Worm (Caenorhabditis elegans) whole organism, L1 larva: ENCODE data around the gene str-4.

Experiments used
- C16A3.4 ChIP-seq: fragments of 150-350 bp; optimal IDR thresholded peaks from 2 replicates; lab custom pipeline; 2014; ENCODE audit warnings: missing biosample characterization, missing genetic modification characterization
- F16B12.6 ChIP-seq: fragments of 150-350 bp; optimal IDR thresholded peaks from 2 replicates; lab custom pipeline; 2014; ENCODE audit warnings: missing biosample characterization, missing genetic modification characterization
- alr-1 ChIP-seq: fragments of 200-800 bp; sonication (Bioruptor generic); optimal IDR thresholded peaks from 2 replicates; lab custom pipeline; 2018; ENCODE audit warnings: borderline replicate concordance, mild to moderate bottlenecking, missing genetic modification characterization, missing compliant biosample characterization
- aly-2 ChIP-seq: fragments of 150-350 bp; optimal IDR thresholded peaks from 2 replicates; lab custom pipeline; 2014; ENCODE audit warnings: missing biosample characterization, missing genetic modification characterization
- blmp-1 ChIP-seq: fragments of 150-350 bp; optimal IDR thresholded peaks from 2 replicates; lab custom pipeline; 2014; ENCODE audit warnings: missing biosample characterization, missing genetic modification characterization
- ceh-8 ChIP-seq: fragments of 200-800 bp; sonication (Bioruptor generic); optimal IDR thresholded peaks from 2 replicates; lab custom pipeline; 2018; ENCODE audit warnings: mild to moderate bottlenecking, missing genetic modification characterization, moderate library complexity, missing compliant biosample characterization
- ceh-82 ChIP-seq, 3 experiments: fragments of 150-350 bp in 1 of 3; sonication (generic microtip) in 2 of 3; optimal IDR thresholded peaks; 2 replicates each; lab custom pipeline; 2014 to 2017; ENCODE audit warnings: missing biosample characterization in 3 of 3, missing genetic modification characterization in 3 of 3
- ceh-88 ChIP-seq: fragments of 200-800 bp; sonication (Bioruptor generic); IDR thresholded peaks from 2 replicates; pipeline ENCODE4 v1.3.6; 2022; ENCODE audit warnings: missing genetic modification characterization, missing compliant biosample characterization
- dpl-1 ChIP-seq, 3 experiments: fragments of 150-350 bp in 2 of 3; sonication (generic microtip) in 1 of 3; optimal IDR thresholded peaks; 2 replicates each; lab custom pipeline; 2014 to 2017; ENCODE audit warnings: missing biosample characterization in 3 of 3, missing genetic modification characterization in 3 of 3, missing genetic modification reagents in 3 of 3
- efl-1 ChIP-seq, 4 experiments: fragments of 150-350 bp; optimal IDR thresholded peaks in 3 of 4; peaks in 1 of 4; 1 replicate in 1 of 4; 2 replicates in 3 of 4; lab custom pipeline; 2014; ENCODE audit warnings: missing biosample characterization in 2 of 4, missing genetic modification characterization in 2 of 4, missing genetic modification reagents in 2 of 4
- egl-27 ChIP-seq, 2 experiments: fragments of 150-350 bp in 1 of 2; sonication (generic microtip); optimal IDR thresholded peaks; 3 replicates each; lab custom pipeline; 2017 to 2018; ENCODE audit warnings: missing biosample characterization in 2 of 2, missing genetic modification characterization in 2 of 2, missing genetic modification reagents in 2 of 2
- elt-2 ChIP-seq: sonication (generic microtip); optimal IDR thresholded peaks from 2 replicates; lab custom pipeline; 2016; ENCODE audit warnings: missing genetic modification characterization, mild to moderate bottlenecking, inconsistent platforms, missing compliant biosample characterization, missing genetic modification reagents
- ets-5 ChIP-seq: fragments of 200-800 bp; sonication (Bioruptor generic); IDR thresholded peaks from 2 replicates; pipeline ENCODE4 v1.3.6; 2022; ENCODE audit warnings: missing genetic modification characterization, missing compliant biosample characterization
- fkh-10 ChIP-seq: sonication (generic microtip); optimal IDR thresholded peaks from 2 replicates; lab custom pipeline; 2017; ENCODE audit warnings: missing biosample characterization, missing genetic modification reagents, missing genetic modification characterization
- grh-1 ChIP-seq: fragments of 200-800 bp; sonication (Bioruptor generic); IDR thresholded peaks from 2 replicates; pipeline ENCODE4 v1.3.6; 2022; ENCODE audit warnings: missing genetic modification reagents, missing genetic modification characterization, missing compliant biosample characterization
- hpl-2 ChIP-seq: fragments of 150-350 bp; optimal IDR thresholded peaks from 2 replicates; lab custom pipeline; 2014; ENCODE audit warnings: missing biosample characterization, missing genetic modification reagents, missing genetic modification characterization
- jun-1 ChIP-seq: fragments of 150-350 bp; optimal IDR thresholded peaks from 2 replicates; lab custom pipeline; 2014; ENCODE audit warnings: missing biosample characterization, missing genetic modification reagents, missing genetic modification characterization
- lin-35 ChIP-seq, 2 experiments: fragments of 150-350 bp; optimal IDR thresholded peaks; 2 replicates each; lab custom pipeline; 2014; ENCODE audit warnings: missing biosample characterization in 2 of 2, missing genetic modification characterization in 2 of 2, missing genetic modification reagents in 2 of 2
- mab-9 ChIP-seq: fragments of 200-800 bp; sonication (Bioruptor generic); IDR thresholded peaks from 2 replicates; pipeline ENCODE4 v1.3.6; 2022; ENCODE audit warnings: missing genetic modification reagents, missing genetic modification characterization, missing compliant biosample characterization
- mdl-1 ChIP-seq, 2 experiments: fragments of 150-350 bp; optimal IDR thresholded peaks; 2 replicates each; lab custom pipeline; 2014 to 2017; ENCODE audit warnings: missing biosample characterization in 2 of 2, missing genetic modification characterization in 2 of 2, inconsistent platforms in 1 of 2
- mef-2 ChIP-seq: fragments of 150-350 bp; optimal IDR thresholded peaks from 2 replicates; lab custom pipeline; 2014; ENCODE audit warnings: missing biosample characterization, missing genetic modification characterization
- nhr-12 ChIP-seq: sonication (generic microtip); optimal IDR thresholded peaks from 2 replicates; lab custom pipeline; 2017; ENCODE audit warnings: missing biosample characterization, missing genetic modification characterization
- nhr-19 ChIP-seq: fragments of 200-800 bp; sonication (Bioruptor generic); conservative IDR thresholded peaks from 2 replicates; pipeline ENCODE4 v1.3.6; 2022; ENCODE audit warnings: missing genetic modification characterization, missing compliant biosample characterization
- nhr-20 ChIP-seq: sonication (generic microtip); optimal IDR thresholded peaks from 2 replicates; lab custom pipeline; 2016; ENCODE audit warnings: mild to moderate bottlenecking, missing genetic modification characterization, missing compliant biosample characterization
- nhr-28 ChIP-seq: fragments of 150-350 bp; optimal IDR thresholded peaks from 2 replicates; lab custom pipeline; 2014; ENCODE audit warnings: missing biosample characterization, missing genetic modification characterization
- nhr-47 ChIP-seq: sonication (generic microtip); optimal IDR thresholded peaks from 2 replicates; lab custom pipeline; 2016; ENCODE audit warnings: mild to moderate bottlenecking, missing genetic modification characterization, moderate library complexity, missing compliant biosample characterization
- nhr-71 ChIP-seq: sonication (generic microtip); optimal IDR thresholded peaks from 2 replicates; lab custom pipeline; 2016; ENCODE audit warnings: mild to moderate bottlenecking, missing genetic modification characterization, moderate library complexity, missing compliant biosample characterization
- nhr-77 ChIP-seq: fragments of 150-350 bp; optimal IDR thresholded peaks from 2 replicates; lab custom pipeline; 2014; ENCODE audit warnings: missing biosample characterization, missing genetic modification characterization
- nhr-85 ChIP-seq: sonication (generic microtip); peaks from one replicate; lab custom pipeline; 2016; ENCODE audit warnings: missing genetic modification characterization, inconsistent platforms, missing compliant biosample characterization
- nhr-90 ChIP-seq: sonication (generic microtip); optimal IDR thresholded peaks from 2 replicates; lab custom pipeline; 2016; ENCODE audit warnings: mild to moderate bottlenecking, missing genetic modification characterization, missing compliant biosample characterization; ENCODE audit not compliant: poor library complexity
- pax-3 ChIP-seq: fragments of 200-800 bp; sonication (Bioruptor generic); optimal IDR thresholded peaks from 2 replicates; lab custom pipeline; 2018; ENCODE audit warnings: mild to moderate bottlenecking, missing genetic modification characterization, moderate library complexity, missing compliant biosample characterization
- rnt-1 ChIP-seq: sonication (generic microtip); optimal IDR thresholded peaks from 2 replicates; lab custom pipeline; 2016; ENCODE audit warnings: mild to moderate bottlenecking, missing genetic modification characterization, moderate library complexity, missing compliant biosample characterization
- snpc-4 ChIP-seq: fragments of 150-350 bp; optimal IDR thresholded peaks from 2 replicates; lab custom pipeline; 2014; ENCODE audit warnings: missing biosample characterization, missing genetic modification characterization
- snu-23 ChIP-seq: sonication (generic microtip); optimal IDR thresholded peaks from 2 replicates; lab custom pipeline; 2016; ENCODE audit warnings: missing genetic modification characterization, missing compliant biosample characterization
- sptf-1 ChIP-seq: fragments of 150-350 bp; optimal IDR thresholded peaks from 2 replicates; lab custom pipeline; 2014; ENCODE audit warnings: missing biosample characterization, missing genetic modification characterization
- sup-37 ChIP-seq: fragments of 200-800 bp; sonication (Bioruptor generic); optimal IDR thresholded peaks from 2 replicates; lab custom pipeline; 2018; ENCODE audit warnings: mild to moderate bottlenecking, missing genetic modification characterization, missing compliant biosample characterization
- swsn-7 ChIP-seq: sonication (generic microtip); optimal IDR thresholded peaks from 2 replicates; lab custom pipeline; 2016; ENCODE audit warnings: missing genetic modification characterization, missing compliant biosample characterization
- tlp-1 ChIP-seq: fragments of 150-350 bp; optimal IDR thresholded peaks from 2 replicates; lab custom pipeline; 2014; ENCODE audit warnings: missing biosample characterization, missing genetic modification characterization
- unc-86 ChIP-seq: sonication (generic microtip); optimal IDR thresholded peaks from 2 replicates; lab custom pipeline; 2016; ENCODE audit warnings: missing genetic modification characterization, missing compliant biosample characterization
- xbp-1 ChIP-seq: sonication (generic microtip); optimal IDR thresholded peaks from 2 replicates; lab custom pipeline; 2016; ENCODE audit warnings: missing genetic modification characterization, missing compliant biosample characterization
- zip-4 ChIP-seq: fragments of 200-800 bp; sonication (Bioruptor generic); optimal IDR thresholded peaks from 2 replicates; lab custom pipeline; 2018; ENCODE audit warnings: mild to moderate bottlenecking, missing genetic modification characterization, moderate library complexity, missing compliant biosample characterization

The str-4 gene

DNA sequence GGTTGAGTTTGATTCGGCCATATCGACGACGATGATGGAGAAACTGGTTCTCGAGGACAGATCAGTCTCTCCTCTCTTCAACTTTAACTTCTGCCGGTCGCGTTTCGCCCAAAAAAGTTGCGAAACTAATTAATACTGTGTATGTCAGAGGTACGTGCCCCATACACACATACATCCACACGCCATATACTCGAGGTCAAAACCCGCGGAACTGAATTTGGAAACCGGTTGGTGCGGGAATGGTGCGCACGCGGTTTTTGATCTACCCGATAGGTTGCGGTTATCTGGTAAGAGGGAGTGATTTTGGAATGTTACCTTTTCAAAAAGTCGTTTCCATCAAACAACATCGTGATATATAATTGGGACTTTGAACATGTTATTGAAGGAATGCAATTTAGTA, 40.6 kb upstream of the str-4 start, which contains the start of gene ifbp-1 (continued):
- peak; percentile 100 for TF ChIP-seq grh-1
- TF ChIP-seq nhr-19 (GFP tag; lab: Robert Waterston, UW), result peak; percentile 69

- no peak for TF ChIP-seq sup-37 (GFP tag; lab: Kevin White, UChicago)
- no peak for TF ChIP-seq mdl-1 (tag; optimal IDR thresholded peaks at IDR 0.05; lab: Kevin White, UChicago)
- TF ChIP-seq nhr-77 (tag; lab: Kevin White, UChicago), result no peak
- TF ChIP-seq mef-2 (tag; lab: Kevin White, UChicago), result no peak
- no peak for TF ChIP-seq ets-5 (GFP tag; lab: Robert Waterston, UW)
- TF ChIP-seq ceh-88 (GFP tag; lab: Robert Waterston, UW), result no peak
- TF ChIP-seq alr-1 (tag; lab: Kevin White, UChicago), result no peak
- no peak for TF ChIP-seq nhr-85 (tag; lab: Kevin White, UChicago)
- peak; percentile 37 for TF ChIP-seq nhr-71
- peak; percentile 15 for TF ChIP-seq jun-1
- no peak for TF ChIP-seq snu-23 (GFP tag; lab: Kevin White, UChicago)
- TF ChIP-seq sptf-1 (tag; lab: Kevin White, UChicago), result no peak
- TF ChIP-seq mab-9 (GFP tag; lab: Robert Waterston, UW), result no peak
- no peak for TF ChIP-seq xbp-1 (tag; lab: Kevin White, UChicago)
- TF ChIP-seq nhr-28 (tag; lab: Kevin White, UChicago), result no peak
- no peak for TF ChIP-seq aly-2 (tag; lab: Kevin White, UChicago)
- TF ChIP-seq egl-27 (tag; optimal IDR thresholded peaks at IDR 0.05; lab: Kevin White, UChicago), result no peak
- TF ChIP-seq zip-4 (GFP tag; lab: Kevin White, UChicago), result no peak
- TF ChIP-seq tlp-1 (tag; lab: Kevin White, UChicago), result no peak
- TF ChIP-seq rnt-1 (tag; lab: Kevin White, UChicago), result no peak
- TF ChIP-seq dpl-1 (GFP tag; optimal IDR thresholded peaks at IDR 0.05; lab: Kevin White, UChicago), result peak in 1 of 3 experiments; percentile 9
- TF ChIP-seq swsn-7 (tag; lab: Kevin White, UChicago), result no peak
- TF ChIP-seq pax-3 (tag; lab: Kevin White, UChicago), result peak; percentile 26
- TF ChIP-seq nhr-90 (tag; lab: Kevin White, UChicago), result peak; percentile 16
- no peak for TF ChIP-seq unc-86 (tag; lab: Kevin White, UChicago)
- no peak for TF ChIP-seq ceh-82 (tag; optimal IDR thresholded peaks at IDR 0.05; lab: Kevin White, UChicago)
- no peak for TF ChIP-seq snpc-4
- no peak for TF ChIP-seq F16B12.6 (tag; lab: Kevin White, UChicago)
- TF ChIP-seq C16A3.4 (tag; lab: Kevin White, UChicago), result no peak
- no peak for TF ChIP-seq nhr-12
- no peak for TF ChIP-seq hpl-2 (GFP tag; lab: Kevin White, UChicago)
- no peak for TF ChIP-seq nhr-47 (tag; lab: Kevin White, UChicago)
- TF ChIP-seq ceh-8, result no peak
- no peak for TF ChIP-seq fkh-10 (GFP tag; lab: Kevin White, UChicago)
- TF ChIP-seq elt-2 (tag; lab: Kevin White, UChicago), result peak; percentile 97
- TF ChIP-seq lin-35 (GFP tag; optimal IDR thresholded peaks at IDR 0.05; lab: Kevin White, UChicago), result peak in 1 of 2 experiments; percentile 48
- TF ChIP-seq nhr-20 (tag; lab: Kevin White, UChicago), result peak; percentile 30
- no peak for TF ChIP-seq blmp-1 (tag; lab: Kevin White, UChicago)
- TF ChIP-seq efl-1 (optimal IDR thresholded peaks at IDR 0.05; lab: Kevin White, UChicago), result no peak
- TF ChIP-seq efl-1 (GFP tag; optimal IDR thresholded peaks at IDR 0.05 in 1 of 2; lab: Kevin White, UChicago), result peak in 1 of 2 experiments; percentile 60
Observed at ce11 chrV:13377130-13377529, 37.6 kb upstream of the str-4 start.
